Fruit fly (Drosophila melanogaster): ENCODE results near the gene CG18284.
A peak's percentile ranks its signal among the peaks of the same experiment; 100 is the strongest.

Gene CG18284

dm6 chr2L:10616767-10617166 lies 27.0 kb upstream of the CG18284 start (continued):
- TF ChIP-seq tx (GFP tag; optimal IDR thresholded peaks at IDR 0.05) (peak; percentile 28), CrebB (tag; optimal IDR thresholded peaks at IDR 0.05) (peak; percentile 24), pita (GFP tag; optimal IDR thresholded peaks at IDR 0.05) (no peak), bab2 (GFP tag; optimal IDR thresholded peaks at IDR 0.05) (peak; percentile 60), CG12391 (tag; optimal IDR thresholded peaks at IDR 0.05) (peak; percentile 81), org-1 (GFP tag; optimal IDR thresholded peaks at IDR 0.05) (peak; percentile 64), CG2116 (GFP tag; optimal IDR thresholded peaks at IDR 0.05) (peak; percentile 38), B-H2 (GFP tag; optimal IDR thresholded peaks at IDR 0.05) (no peak), CG8924 (tag; optimal IDR thresholded peaks at IDR 0.05) (peak; percentile 66), CG17385 (GFP tag; optimal IDR thresholded peaks at IDR 0.05) (peak; percentile 57), ttk (GFP tag; IDR thresholded peaks at IDR 0.05) (peak; percentile 86), CHES-1-like (GFP tag; optimal IDR thresholded peaks at IDR 0.05) (peak; percentile 37), Nf-YA (GFP tag; IDR thresholded peaks at IDR 0.05) (no peak), CoRest (tag; optimal IDR thresholded peaks at IDR 0.05) (peak; percentile 72), Aef1 (GFP tag; IDR thresholded peaks at IDR 0.05) (peak; percentile 75; the same call in 2 of the 3 replicates), CG4820 (GFP tag; optimal IDR thresholded peaks at IDR 0.05) (peak; percentile 71), nerfin-2 (GFP tag; IDR thresholded peaks at IDR 0.05; ENCODE audit: partially characterized antibody) (no peak), yki (optimal IDR thresholded peaks at IDR 0.05) (no peak), Hr39 (optimal IDR thresholded peaks at IDR 0.05) (no peak), BtbVII (GFP tag; optimal IDR thresholded peaks at IDR 0.05) (peak; percentile 34), CG5245 (GFP tag; optimal IDR thresholded peaks at IDR 0.05) (no peak), CG31365 (tag; optimal IDR thresholded peaks at IDR 0.05) (peak; percentile 15), CG2875 (GFP tag; optimal IDR thresholded peaks at IDR 0.05) (peak; percentile 62), CG15073 (GFP tag; optimal IDR thresholded peaks at IDR 0.05) (no peak), lilli (GFP tag; optimal IDR thresholded peaks at IDR 0.05) (peak; percentile 56), CG10654 (GFP tag; optimal IDR thresholded peaks at IDR 0.05) (peak; percentile 45), lmd (GFP tag; IDR thresholded peaks at IDR 0.05) (peak; percentile 82), dysf (GFP tag; IDR thresholded peaks at IDR 0.05) (peak; percentile 85), stwl (tag; optimal IDR thresholded peaks at IDR 0.05) (peak; percentile 24), CG9727 (GFP tag; optimal IDR thresholded peaks at IDR 0.05) (peak; percentile 69), jigr1 (GFP tag; IDR thresholded peaks at IDR 0.05) (0 out of 3 replicates have a peak, but pooled peaks have one; percentile 36), Xbp1 (GFP tag; optimal IDR thresholded peaks at IDR 0.05) (peak; percentile 73), Blimp-1 (GFP tag; optimal IDR thresholded peaks at IDR 0.05) (peak; percentile 81), repo (GFP tag; optimal IDR thresholded peaks at IDR 0.05) (peak; percentile 45), ken (GFP tag; IDR thresholded peaks at IDR 0.05) (peak; percentile 86), exex (tag; optimal IDR thresholded peaks at IDR 0.05) (no peak), ssp (GFP tag; IDR thresholded peaks at IDR 0.05) (peak; percentile 49), scrt (GFP tag; optimal IDR thresholded peaks at IDR 0.05) (peak; percentile 51), CG17359 (tag; optimal IDR thresholded peaks at IDR 0.05) (peak; percentile 82), Dref (GFP tag; IDR thresholded peaks at IDR 0.05) (no peak), eyg (GFP tag; optimal IDR thresholded peaks at IDR 0.05) (peak; percentile 46), fd102C (GFP tag; optimal IDR thresholded peaks at IDR 0.05) (no peak), sima (GFP tag; optimal IDR thresholded peaks at IDR 0.05) (no peak), CG16863 (GFP tag; optimal IDR thresholded peaks at IDR 0.05) (peak; percentile 69), abd-A (tag; optimal IDR thresholded peaks at IDR 0.05) (no peak), chm (GFP tag; IDR thresholded peaks at IDR 0.05) (peak; percentile 84), CG6689 (GFP tag; IDR thresholded peaks at IDR 0.05) (peak; percentile 83), CG13424 (tag; optimal IDR thresholded peaks at IDR 0.05) (peak; percentile 68), H15 (GFP tag; IDR thresholded peaks at IDR 0.05) (peak; percentile 86), CG14014 (GFP tag; IDR thresholded peaks at IDR 0.05) (peak; percentile 46; the same call in 1 of the 2 replicates), sd (tag; optimal IDR thresholded peaks at IDR 0.05) (no peak), mirr (GFP tag; optimal IDR thresholded peaks at IDR 0.05) (no peak)
